Fruit fly (Drosophila melanogaster): ENCODE results near the gene MagR.

MagR gene

DNA sequence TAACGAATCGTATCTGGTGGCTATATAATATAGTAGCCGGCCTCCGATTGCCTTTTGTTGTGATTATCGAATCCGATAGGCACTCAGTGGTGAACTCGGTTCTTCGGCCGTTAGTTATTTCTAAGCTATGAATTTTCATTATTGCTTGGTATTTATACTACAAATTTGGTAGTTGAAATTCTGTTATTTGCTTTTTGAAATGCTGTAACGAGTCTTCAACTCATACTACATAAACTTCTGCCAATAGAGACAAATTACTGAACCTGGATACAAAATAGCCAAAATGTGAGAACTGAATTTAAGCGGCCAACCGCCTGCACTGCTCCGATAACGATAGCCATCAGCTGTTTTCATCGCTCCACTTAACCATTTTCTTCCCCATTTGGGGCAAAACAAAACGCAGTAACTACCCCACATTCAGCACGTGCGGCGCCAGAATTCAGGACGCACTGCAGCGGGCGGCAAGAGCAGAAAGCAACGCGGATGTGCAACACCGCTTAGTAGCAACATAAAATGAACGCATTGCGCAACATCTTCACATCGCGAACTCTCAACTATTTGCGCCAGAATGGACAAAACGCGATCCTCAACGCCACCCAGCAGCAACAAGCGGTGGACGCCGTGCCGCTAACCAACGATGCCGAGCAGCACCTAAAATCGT is 5.0 kb downstream of the MagR start, which contains the start of the genes CG11679 and CG8206:
TSS of gene CG11679 (minus strand) at position 65 of the 661 bp plus-strand sequence.
TSS of gene CG8206 (plus strand) at position 341 of the 661 bp plus-strand sequence.
- TF ChIP-seq noc (tag; optimal IDR thresholded peaks at IDR 0.05) = peak; percentile 63

DNA sequence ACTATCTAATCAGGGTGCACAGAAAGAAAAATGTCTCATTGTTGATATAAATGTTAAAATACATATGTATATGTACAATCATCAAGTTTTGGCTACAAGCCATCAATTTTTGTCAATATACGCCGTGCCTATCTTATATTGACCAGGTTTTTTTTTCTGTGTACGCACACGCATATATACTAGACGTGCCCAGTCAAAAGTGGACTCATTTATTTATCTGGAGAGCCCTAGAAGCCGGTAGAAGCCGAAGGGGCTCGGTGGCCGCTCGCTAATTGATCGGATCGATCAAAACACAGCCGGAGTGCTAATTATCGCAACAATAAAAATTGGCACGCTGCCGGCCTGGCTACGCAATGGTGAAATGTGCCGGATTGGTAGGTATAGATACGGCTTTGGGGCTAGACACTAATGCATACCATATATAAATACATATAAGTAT is 6.2 kb downstream of the MagR start:
- TF ChIP-seq noc (tag; optimal IDR thresholded peaks at IDR 0.05) = peak; percentile 91

- peak; percentile 25 for TF ChIP-seq noc (tag; optimal IDR thresholded peaks at IDR 0.05)
Measured at dm6 chrX:15740881-15741280, 6.8 kb downstream of the MagR start.

DNA sequence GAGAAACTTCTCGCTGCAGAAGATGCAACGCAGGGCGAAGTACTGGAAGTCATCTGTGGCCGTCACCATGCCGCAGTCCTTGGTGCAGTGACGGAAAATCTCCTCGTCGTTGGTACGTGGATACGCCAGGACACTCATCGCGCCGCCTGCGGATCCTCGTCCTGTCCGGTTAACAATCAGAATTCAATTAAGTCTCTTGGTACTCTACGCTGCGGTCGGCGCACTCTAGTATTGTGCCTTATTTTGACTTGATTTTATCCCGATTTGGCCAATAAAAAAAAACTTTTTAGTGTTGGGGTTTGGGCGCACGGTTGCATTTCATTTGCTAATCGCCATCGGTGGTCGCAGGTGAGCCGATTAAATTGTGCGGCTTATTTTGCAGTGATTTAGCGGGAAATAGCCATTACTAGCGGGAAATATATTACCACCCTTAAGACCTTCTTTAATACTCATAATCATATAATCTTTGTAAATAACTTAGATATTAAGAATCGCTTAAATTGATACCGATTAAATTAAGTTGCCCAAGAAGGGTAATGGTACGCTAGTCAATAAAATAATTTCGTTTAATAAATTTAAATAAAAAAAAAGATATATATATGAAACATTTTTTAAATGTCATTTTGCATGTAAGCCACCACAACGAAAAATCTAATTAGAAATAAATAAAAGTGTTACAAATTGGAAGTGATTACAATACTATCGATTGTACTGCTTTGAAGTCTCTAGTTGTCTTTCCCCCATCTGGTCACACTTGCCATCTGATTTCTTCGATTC is 12.0 kb downstream of the MagR start, which contains the start of the genes CG8944 and CCT6:
TSS of gene CG8944 (minus strand) at position 327 of the 777 bp plus-strand sequence.
TSS of gene CCT6 (plus strand) at position 744 of the 777 bp plus-strand sequence.
- no peak for TF ChIP-seq noc (tag; optimal IDR thresholded peaks at IDR 0.05)

- no peak for TF ChIP-seq noc (tag; optimal IDR thresholded peaks at IDR 0.05)
Measured at dm6 chrX:15746682-15747196, 12.7 kb downstream of the MagR start.

- no peak for TF ChIP-seq noc (tag; optimal IDR thresholded peaks at IDR 0.05)
Measured at dm6 chrX:15748945-15749344, 14.9 kb downstream of the MagR start, which contains the start of gene Mvd. Gene Mvd (plus strand): TSS chrX:15749166.

DNA sequence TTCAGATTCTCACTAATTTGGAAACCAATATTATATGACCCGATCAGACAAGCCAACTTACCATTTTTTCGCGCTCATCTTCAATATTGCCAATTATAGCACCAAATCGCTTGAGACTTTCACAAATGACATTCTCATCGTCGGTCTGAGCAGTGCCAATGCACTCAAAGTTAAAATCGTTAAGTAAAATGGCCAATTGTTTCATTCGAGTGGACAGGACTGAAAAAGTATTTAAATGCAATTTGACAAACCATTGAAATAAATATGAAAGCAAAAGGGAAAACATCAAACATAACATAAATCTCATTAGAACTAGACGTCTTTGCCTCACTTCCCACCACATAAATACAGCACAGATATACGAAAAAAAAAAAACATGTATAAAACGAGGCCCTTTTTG is 21.9 kb downstream of the MagR start, which contains the start of gene CG8260:
TSS of gene CG8260 (plus strand) at position 301 of the 400 bp plus-strand sequence.
- TF ChIP-seq noc (tag; optimal IDR thresholded peaks at IDR 0.05) = no peak

- peak; percentile 56 for TF ChIP-seq noc (tag; optimal IDR thresholded peaks at IDR 0.05)
Measured at dm6 chrX:15758692-15759240, 24.7 kb downstream of the MagR start.

DNA sequence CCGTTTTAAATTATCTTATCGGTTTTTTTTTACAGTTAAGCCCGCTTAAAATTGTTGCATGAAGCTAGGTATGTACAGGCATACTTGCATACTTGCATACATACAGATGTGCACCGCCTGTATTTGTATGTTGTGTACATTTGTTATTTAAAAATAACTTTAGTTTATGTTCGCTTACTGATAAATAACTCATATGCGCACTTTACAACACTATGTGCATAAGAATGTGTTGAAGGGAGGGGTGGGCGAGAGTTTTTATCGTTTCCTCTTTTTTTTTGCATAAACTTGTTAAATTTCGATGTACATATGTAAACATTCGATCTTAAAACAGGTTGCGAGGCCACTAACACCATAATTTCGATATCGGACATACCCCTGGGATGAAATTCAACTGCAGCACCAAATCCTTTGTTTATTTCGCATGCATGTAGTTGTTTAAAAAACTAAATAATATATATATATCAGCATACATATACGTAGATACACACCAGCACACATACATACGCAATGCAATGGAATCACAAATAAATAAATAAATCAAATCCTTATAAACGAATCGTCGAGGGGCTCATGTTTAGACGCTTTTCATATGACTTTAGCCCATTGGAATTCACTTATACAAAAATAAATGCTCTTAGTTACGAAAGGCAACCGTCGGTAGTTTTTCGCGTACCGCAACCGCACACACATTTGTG is 25.8 kb downstream of the MagR start:
- no peak for TF ChIP-seq noc (tag; optimal IDR thresholded peaks at IDR 0.05)

dm6 chrX:15760447-15761297 is 26.6 kb downstream of the MagR start, which contains the start of the genes Graf and mRpL3:
Gene Graf (minus strand): TSS chrX:15760733.
Gene mRpL3 (plus strand): TSS chrX:15761248.
- no peak for TF ChIP-seq noc (tag; optimal IDR thresholded peaks at IDR 0.05)

- TF ChIP-seq noc (tag; optimal IDR thresholded peaks at IDR 0.05) = no peak
Measured at dm6 chrX:15761298-15761640, 27.2 kb downstream of the MagR start.

- TF ChIP-seq noc (tag; optimal IDR thresholded peaks at IDR 0.05) = no peak
Measured at dm6 chrX:15762723-15763122, 28.7 kb downstream of the MagR start, which contains the start of gene Polr3A. Gene Polr3A (plus strand): TSS chrX:15762956.

DNA sequence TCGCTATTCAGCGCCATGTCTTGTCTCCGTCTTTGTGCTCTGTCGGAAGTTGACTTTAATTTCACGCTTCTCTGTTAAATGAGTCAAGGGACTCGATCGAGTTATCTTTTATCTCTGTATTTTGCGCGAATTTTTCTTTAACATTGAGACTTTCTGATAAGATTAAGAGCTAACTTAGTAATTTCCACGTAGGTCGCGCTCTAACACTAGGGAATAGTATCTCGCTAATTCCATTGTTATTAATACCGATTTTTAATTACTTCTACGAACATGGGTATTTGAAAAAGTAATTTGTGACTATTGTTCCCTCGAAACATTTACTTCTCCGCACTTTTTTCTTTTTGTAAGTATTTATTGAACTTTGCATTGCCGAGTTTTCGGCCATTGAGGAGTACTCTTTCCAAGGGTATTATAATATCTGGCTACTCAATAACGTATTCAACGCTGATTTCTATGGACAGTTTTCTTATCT is 32.4 kb downstream of the MagR start, which contains the start of gene CG8952:
TSS of gene CG8952 (minus strand) at position 51 of the 472 bp plus-strand sequence.
- no peak for TF ChIP-seq noc (tag; optimal IDR thresholded peaks at IDR 0.05)

- no peak for TF ChIP-seq noc (tag; optimal IDR thresholded peaks at IDR 0.05)
Measured at dm6 chrX:15769457-15769856, 35.4 kb downstream of the MagR start, which contains the start of gene CG33172. Gene CG33172 (plus strand): TSS chrX:15769664.

Data from whole organism, larva.